Worm (Caenorhabditis elegans) whole organism, mixed stage, embryonic: Measurements from ENCODE around the gene K08E4.2.
A peak's percentile ranks its signal among the peaks of the same experiment; 100 is the strongest.

Source experiments
- M03D4.4 ChIP-seq: sonication (generic microtip); optimal IDR thresholded peaks from 2 replicates; lab custom pipeline; 2017; ENCODE audit warnings: mild to moderate bottlenecking, missing genetic modification characterization, missing compliant biosample characterization
- blmp-1 ChIP-seq: fragments of 150-350 bp; optimal IDR thresholded peaks from 2 replicates; lab custom pipeline; 2014; ENCODE audit warnings: missing biosample characterization, missing genetic modification characterization
- ceh-39 ChIP-seq: fragments of 150-350 bp; optimal IDR thresholded peaks from 2 replicates; lab custom pipeline; 2014; ENCODE audit warnings: missing biosample characterization, missing genetic modification characterization
- ceh-43 ChIP-seq: fragments of 200-800 bp; sonication (Bioruptor generic); optimal IDR thresholded peaks from 2 replicates; lab custom pipeline; 2018; ENCODE audit warnings: mild to moderate bottlenecking, missing genetic modification characterization, moderate library complexity, missing compliant biosample characterization
- ceh-83 ChIP-seq: fragments of 200-800 bp; sonication (Bioruptor generic); optimal IDR thresholded peaks from 2 replicates; lab custom pipeline; 2018; ENCODE audit warnings: mild to moderate bottlenecking, missing genetic modification characterization, missing compliant biosample characterization
- drap-1 ChIP-seq: fragments of 200-800 bp; sonication (Bioruptor generic); optimal IDR thresholded peaks from 3 replicates; lab custom pipeline; 2018; ENCODE audit warnings: mild to moderate bottlenecking, missing genetic modification characterization, missing compliant biosample characterization
- elt-1 ChIP-seq: sonication (generic microtip); optimal IDR thresholded peaks from 2 replicates; lab custom pipeline; 2017; ENCODE audit warnings: missing genetic modification characterization, mild to moderate bottlenecking, missing compliant biosample characterization, antibody characterized with exemption, moderate library complexity, borderline replicate concordance; ENCODE audit not compliant: insufficient read depth
- elt-3 ChIP-seq: fragments of 150-350 bp; optimal IDR thresholded peaks from 2 replicates; lab custom pipeline; 2014; ENCODE audit warnings: missing biosample characterization, missing genetic modification characterization
- ham-2 ChIP-seq: fragments of 200-800 bp; sonication (Bioruptor generic); optimal IDR thresholded peaks from 2 replicates; lab custom pipeline; 2018; ENCODE audit warnings: mild to moderate bottlenecking, missing genetic modification characterization, missing compliant biosample characterization
- lin-32 ChIP-seq: fragments of 200-800 bp; sonication (Bioruptor generic); optimal IDR thresholded peaks from 2 replicates; lab custom pipeline; 2018; ENCODE audit warnings: mild to moderate bottlenecking, missing genetic modification characterization, missing compliant biosample characterization
- lsy-2 ChIP-seq: fragments of 150-350 bp; optimal IDR thresholded peaks from 2 replicates; lab custom pipeline; 2014; ENCODE audit warnings: missing biosample characterization, missing genetic modification characterization
- mls-2 ChIP-seq: sonication (generic microtip); optimal IDR thresholded peaks from 2 replicates; lab custom pipeline; 2016; ENCODE audit warnings: mild to moderate bottlenecking, missing genetic modification characterization, moderate library complexity, missing compliant biosample characterization
- nhr-2 ChIP-seq: fragments of 150-350 bp; optimal IDR thresholded peaks from 2 replicates; lab custom pipeline; 2014; ENCODE audit warnings: missing biosample characterization, missing genetic modification characterization
- nhr-237 ChIP-seq: fragments of 150-350 bp; optimal IDR thresholded peaks from 2 replicates; lab custom pipeline; 2014; ENCODE audit warnings: missing biosample characterization, missing genetic modification characterization
- nhr-28 ChIP-seq: fragments of 150-350 bp; optimal IDR thresholded peaks from 2 replicates; lab custom pipeline; 2014; ENCODE audit warnings: missing biosample characterization, missing genetic modification characterization
- nhr-76 ChIP-seq: sonication (generic microtip); optimal IDR thresholded peaks from 2 replicates; lab custom pipeline; 2017; ENCODE audit warnings: missing biosample characterization, missing genetic modification characterization
- pha-4 ChIP-seq: fragments of 150-350 bp; optimal IDR thresholded peaks from 2 replicates; lab custom pipeline; 2018; ENCODE audit warnings: missing biosample characterization, missing genetic modification reagents, missing genetic modification characterization
- sem-2 ChIP-seq: fragments of 200-800 bp; sonication (Bioruptor generic); optimal IDR thresholded peaks from 2 replicates; lab custom pipeline; 2018; ENCODE audit warnings: mild to moderate bottlenecking, missing genetic modification characterization, missing compliant biosample characterization
- snpc-4 ChIP-seq: fragments of 150-350 bp; optimal IDR thresholded peaks from 2 replicates; lab custom pipeline; 2014; ENCODE audit warnings: missing biosample characterization, missing genetic modification characterization
- sptf-1 ChIP-seq: sonication (generic microtip); optimal IDR thresholded peaks from 2 replicates; lab custom pipeline; 2017; ENCODE audit warnings: mild to moderate bottlenecking, missing genetic modification characterization, moderate library complexity, missing compliant biosample characterization
- tbx-8 ChIP-seq: fragments of 200-800 bp; sonication (Bioruptor generic); optimal IDR thresholded peaks from 2 replicates; lab custom pipeline; 2018; ENCODE audit warnings: mild to moderate bottlenecking, missing genetic modification characterization, moderate library complexity, missing compliant biosample characterization
- unc-120 ChIP-seq: sonication (generic microtip); optimal IDR thresholded peaks from 2 replicates; lab custom pipeline; 2017; ENCODE audit warnings: missing genetic modification characterization, missing compliant biosample characterization; ENCODE audit not compliant: poor library complexity, severe bottlenecking
- unc-39 ChIP-seq: fragments of 150-350 bp; optimal IDR thresholded peaks from 2 replicates; lab custom pipeline; 2014; ENCODE audit warnings: missing biosample characterization, missing genetic modification characterization
- unc-62 ChIP-seq: fragments of 150-350 bp; optimal IDR thresholded peaks from 2 replicates; lab custom pipeline; 2014; ENCODE audit warnings: missing biosample characterization, missing genetic modification reagents, missing genetic modification characterization
- zip-8 ChIP-seq: fragments of 150-350 bp; optimal IDR thresholded peaks from 2 replicates; lab custom pipeline; 2014; ENCODE audit warnings: missing biosample characterization, missing genetic modification characterization
- ztf-11 ChIP-seq: fragments of 150-350 bp; optimal IDR thresholded peaks from 2 replicates; lab custom pipeline; 2014; ENCODE audit warnings: missing biosample characterization, missing genetic modification characterization

Gene K08E4.2

ce11 chrIV:12051049-12051792 lies 5.2 kb downstream of the K08E4.2 start, which contains the start of the genes bre-5 and spt-5:
Gene bre-5, minus strand, starts transcription at chrIV:12051215.
Gene spt-5, plus strand, starts transcription at chrIV:12051491.
- no peak for TF ChIP-seq drap-1 (GFP tag; lab: Kevin White, UChicago)
- TF ChIP-seq unc-39 (tag; lab: Kevin White, UChicago): no peak
- TF ChIP-seq ceh-43 (GFP tag; lab: Kevin White, UChicago): no peak
- TF ChIP-seq nhr-2: no peak
- TF ChIP-seq tbx-8 (GFP tag; lab: Kevin White, UChicago): no peak
- no peak for TF ChIP-seq lin-32 (GFP tag; lab: Kevin White, UChicago)
- TF ChIP-seq M03D4.4 (tag; lab: Kevin White, UChicago): peak; percentile 6
- no peak for TF ChIP-seq unc-62 (GFP tag; lab: Kevin White, UChicago)
- TF ChIP-seq blmp-1 (tag; lab: Kevin White, UChicago): no peak
- TF ChIP-seq ceh-39 (tag; lab: Kevin White, UChicago): no peak
- TF ChIP-seq lsy-2 (tag; lab: Kevin White, UChicago): peak; percentile 44
- no peak for TF ChIP-seq nhr-28 (tag; lab: Kevin White, UChicago)

ce11 chrIV:12047552-12048347 lies 8.7 kb downstream of the K08E4.2 start, which contains the start of gene T12G3.4:
Gene T12G3.4, plus strand, starts transcription at chrIV:12048256.
- TF ChIP-seq mls-2 (tag; lab: Kevin White, UChicago) (no peak), pha-4 (peak; percentile 57)

ce11 chrIV:12046524-12047203 lies 9.8 kb downstream of the K08E4.2 start, which contains the start of gene T12G3.2:
Gene T12G3.2, minus strand, starts transcription at chrIV:12046967.
- TF ChIP-seq lin-32 (GFP tag; lab: Kevin White, UChicago) (no peak), sptf-1 (tag; lab: Kevin White, UChicago) (no peak), unc-120 (tag; lab: Kevin White, UChicago) (no peak), ztf-11 (tag; lab: Kevin White, UChicago) (no peak), ceh-43 (GFP tag; lab: Kevin White, UChicago) (no peak), elt-3 (tag; lab: Kevin White, UChicago) (peak; percentile 19), unc-62 (GFP tag; lab: Kevin White, UChicago) (no peak)

- TF ChIP-seq ceh-83 (GFP tag; lab: Kevin White, UChicago) (no peak), elt-1 (peak; percentile 42), zip-8 (tag; lab: Kevin White, UChicago) (peak; percentile 84)
- TF ChIP-seq, all 35 proteins: peak for 2
Measured at ce11 chrIV:12044844-12045738, 11.4 kb downstream of the K08E4.2 start.

ce11 chrIV:12043054-12043453 lies 13.4 kb downstream of the K08E4.2 start:
- TF ChIP-seq ceh-83 (GFP tag; lab: Kevin White, UChicago): no peak

ce11 chrIV:12040431-12040830 lies 16.0 kb downstream of the K08E4.2 start:
- no peak for TF ChIP-seq sptf-1 (tag; lab: Kevin White, UChicago)
- no peak for TF ChIP-seq ham-2 (GFP tag; lab: Kevin White, UChicago)
- TF ChIP-seq ceh-83 (GFP tag; lab: Kevin White, UChicago): no peak
- TF ChIP-seq unc-39 (tag; lab: Kevin White, UChicago): no peak
- no peak for TF ChIP-seq snpc-4 (tag; lab: Kevin White, UChicago)
- TF ChIP-seq nhr-76 (tag; lab: Kevin White, UChicago): no peak
- no peak for TF ChIP-seq nhr-237 (tag; lab: Kevin White, UChicago)
- no peak for TF ChIP-seq pha-4
- TF ChIP-seq sem-2 (GFP tag; lab: Kevin White, UChicago): no peak
- TF ChIP-seq, all 35 proteins: peak for 0
